Fruit fly (Drosophila melanogaster): Measurements from ENCODE around the gene CG13078.
A peak's percentile ranks its signal among the peaks of the same experiment; 100 is the strongest.

DNA sequence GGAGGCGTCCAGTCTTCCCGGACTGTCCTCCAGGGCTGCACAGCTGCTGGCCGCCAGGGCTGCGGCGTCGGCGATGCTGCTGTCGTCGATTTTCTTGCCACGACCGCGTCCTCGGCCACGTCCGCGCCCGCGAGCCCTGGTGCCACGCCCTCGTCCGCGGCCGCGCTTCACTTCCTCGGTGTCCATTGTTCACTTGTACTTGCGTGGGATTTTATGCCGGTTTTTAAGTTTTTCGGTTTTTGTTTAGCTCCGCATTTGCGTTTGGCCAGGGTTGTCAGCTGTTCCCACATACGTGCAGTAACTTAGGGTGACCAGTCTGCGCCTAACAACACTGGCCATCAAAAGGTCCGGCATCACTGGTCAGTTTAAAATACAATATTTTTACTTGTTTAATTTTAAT is 18.5 kb downstream of the CG13078 start, which contains the start of gene Hakai:
- TF ChIP-seq dac (GFP tag; optimal IDR thresholded peaks at IDR 0.05) (no peak), CG6808 (GFP tag; optimal IDR thresholded peaks at IDR 0.05) (no peak), ss (GFP tag; optimal IDR thresholded peaks at IDR 0.05) (peak in 1 of 2 experiments; percentile 29), CG3032 (tag; optimal IDR thresholded peaks at IDR 0.05) (peak; percentile 36), CG15336 (GFP tag; IDR thresholded peaks at IDR 0.05) (no peak)

Data from whole organism, prepupa.